Worm (Caenorhabditis elegans) whole organism, young adult: ENCODE data around the gene daf-42.
A peak's percentile ranks its signal among the peaks of the same experiment; 100 is the strongest.

Source experiments
- B0261.1 ChIP-seq: sonication (generic microtip); optimal IDR thresholded peaks from 2 replicates; lab custom pipeline; 2016; ENCODE audit warnings: mild to moderate bottlenecking, missing genetic modification characterization, moderate library complexity, missing compliant biosample characterization
- C06A6.2 ChIP-seq: fragments of 200-800 bp; sonication (Bioruptor generic); conservative IDR thresholded peaks from 2 replicates; pipeline ENCODE4 v1.3.6; 2022; ENCODE audit warnings: missing genetic modification characterization, missing compliant biosample characterization
- D2030.7 ChIP-seq: fragments of 200-800 bp; sonication (Bioruptor generic); IDR thresholded peaks from 2 replicates; pipeline ENCODE4 v1.3.6; 2022; ENCODE audit warnings: missing genetic modification reagents, missing genetic modification characterization, missing compliant biosample characterization
- F33H1.4 ChIP-seq: fragments of 200-800 bp; sonication (Bioruptor generic); IDR thresholded peaks from 2 replicates; pipeline ENCODE4 v1.3.6; 2022; ENCODE audit warnings: missing genetic modification reagents, missing genetic modification characterization, missing compliant biosample characterization
- F49E8.2 ChIP-seq: sonication (generic microtip); optimal IDR thresholded peaks from 3 replicates; lab custom pipeline; 2017; ENCODE audit warnings: missing genetic modification characterization, mild to moderate bottlenecking, missing compliant biosample characterization, antibody characterized with exemption, moderate library complexity; ENCODE audit not compliant: insufficient read depth
- F57C9.4 ChIP-seq: sonication (generic microtip); optimal IDR thresholded peaks from 2 replicates; lab custom pipeline; 2017; ENCODE audit warnings: mild to moderate bottlenecking, missing genetic modification characterization, missing compliant biosample characterization
- Y56A3A.18 ChIP-seq: fragments of 200-800 bp; sonication (Bioruptor generic); IDR thresholded peaks from 2 replicates; pipeline ENCODE4 v1.3.6; 2022; ENCODE audit warnings: missing genetic modification reagents, missing genetic modification characterization, missing compliant biosample characterization
- Y79H2A.3 ChIP-seq: fragments of 200-800 bp; sonication (Bioruptor generic); conservative IDR thresholded peaks from 2 replicates; pipeline ENCODE4 v1.3.6; 2022; ENCODE audit warnings: missing genetic modification reagents, missing genetic modification characterization, missing compliant biosample characterization
- ama-1 ChIP-seq, 3 experiments: fragments of 150-350 bp in 1 of 3; sonication (generic microtip) in 2 of 3; optimal IDR thresholded peaks; 2 replicates each; lab custom pipeline; 2014 to 2018; ENCODE audit warnings: missing biosample characterization in 2 of 3, missing genetic modification characterization in 2 of 3, missing genetic modification reagents in 2 of 3
- athp-1 ChIP-seq: sonication (generic microtip); optimal IDR thresholded peaks from 2 replicates; lab custom pipeline; 2017; ENCODE audit warnings: mild to moderate bottlenecking, missing genetic modification characterization, missing compliant biosample characterization
- bed-1 ChIP-seq: fragments of 200-800 bp; sonication (Bioruptor generic); IDR thresholded peaks from 2 replicates; pipeline ENCODE4 v1.3.6; 2022; ENCODE audit warnings: missing genetic modification reagents, missing genetic modification characterization, missing compliant biosample characterization
- ccch-3 ChIP-seq: fragments of 200-800 bp; sonication (Bioruptor generic); optimal IDR thresholded peaks from 2 replicates; lab custom pipeline; 2018; ENCODE audit warnings: mild to moderate bottlenecking, missing genetic modification characterization, missing compliant biosample characterization
- chd-7 ChIP-seq: sonication (generic microtip); optimal IDR thresholded peaks from 2 replicates; lab custom pipeline; 2016; ENCODE audit warnings: mild to moderate bottlenecking, missing genetic modification characterization, moderate library complexity, missing compliant biosample characterization
- dox-1 ChIP-seq: fragments of 200-800 bp; sonication (Bioruptor generic); IDR thresholded peaks from 2 replicates; pipeline ENCODE4 v1.3.6; 2022; ENCODE audit warnings: missing genetic modification reagents, missing genetic modification characterization, missing compliant biosample characterization
- egrh-3 ChIP-seq: fragments of 200-800 bp; sonication (Bioruptor generic); IDR thresholded peaks from 2 replicates; pipeline ENCODE4 v1.3.6; 2022; ENCODE audit warnings: missing genetic modification reagents, missing genetic modification characterization, missing compliant biosample characterization
- ekl-4 ChIP-seq: fragments of 200-800 bp; sonication (Bioruptor generic); IDR thresholded peaks from 2 replicates; pipeline ENCODE4 v1.3.6; 2022; ENCODE audit warnings: missing genetic modification reagents, missing genetic modification characterization, missing compliant biosample characterization
- hlh-12 ChIP-seq: sonication (generic microtip); optimal IDR thresholded peaks from 2 replicates; lab custom pipeline; 2016; ENCODE audit warnings: missing genetic modification characterization, missing compliant biosample characterization
- hrde-1 ChIP-seq: sonication (generic microtip); optimal IDR thresholded peaks from 2 replicates; lab custom pipeline; 2016; ENCODE audit warnings: missing genetic modification characterization, mild to moderate bottlenecking, missing compliant biosample characterization, moderate library complexity, missing genotype, missing genetic modification reagents, borderline replicate concordance
- hsf-1 ChIP-seq: fragments of 200-800 bp; sonication (Bioruptor generic); IDR thresholded peaks from 2 replicates; pipeline ENCODE4 v1.3.6; 2022; ENCODE audit warnings: missing genetic modification reagents, missing genetic modification characterization, missing compliant biosample characterization
- lin-54 ChIP-seq: fragments of 200-800 bp; sonication (Bioruptor generic); optimal IDR thresholded peaks from 2 replicates; lab custom pipeline; 2018; ENCODE audit warnings: mild to moderate bottlenecking, missing genetic modification characterization, missing compliant biosample characterization
- mes-4 ChIP-seq: sonication (generic microtip); optimal IDR thresholded peaks from 2 replicates; lab custom pipeline; 2016; ENCODE audit warnings: missing genotype, missing genetic modification characterization, missing compliant biosample characterization
- nfya-2 ChIP-seq: fragments of 200-800 bp; sonication (Bioruptor generic); IDR thresholded peaks from 2 replicates; pipeline ENCODE4 v1.3.6; 2022; ENCODE audit warnings: missing genetic modification reagents, missing genetic modification characterization, missing compliant biosample characterization
- nfyb-1 ChIP-seq: fragments of 200-800 bp; sonication (Bioruptor generic); IDR thresholded peaks from 2 replicates; pipeline ENCODE4 v1.3.6; 2022; ENCODE audit warnings: missing genetic modification reagents, missing genetic modification characterization, missing compliant biosample characterization
- nhr-80 ChIP-seq: sonication (generic microtip); optimal IDR thresholded peaks from 2 replicates; lab custom pipeline; 2016; ENCODE audit warnings: missing genetic modification characterization, missing compliant biosample characterization
- pha-4 ChIP-seq: fragments of 150-350 bp; sonication (generic microtip); optimal IDR thresholded peaks from 2 replicates; lab custom pipeline; 2014; ENCODE audit warnings: missing biosample characterization, missing genetic modification reagents, missing genetic modification characterization
- snpc-1.1 ChIP-seq: sonication (generic microtip); optimal IDR thresholded peaks from 2 replicates; lab custom pipeline; 2017; ENCODE audit warnings: missing genetic modification characterization, mild to moderate bottlenecking, missing compliant biosample characterization, antibody characterized with exemption, moderate library complexity, missing genotype, missing genetic modification reagents; ENCODE audit not compliant: insufficient read depth
- snpc-4 ChIP-seq, 5 experiments: fragments of 150-350 bp in 1 of 5; sonication (generic microtip) in 4 of 5; optimal IDR thresholded peaks; 2 replicates each; lab custom pipeline; 2014 to 2018; ENCODE audit warnings: missing genetic modification characterization in 5 of 5, missing biosample characterization in 3 of 5, antibody characterized with exemption in 2 of 5, mild to moderate bottlenecking in 2 of 5, missing compliant biosample characterization in 2 of 5, missing genotype in 2 of 5, moderate library complexity in 2 of 5, missing genetic modification reagents in 1 of 5
- sptf-2 ChIP-seq: fragments of 200-800 bp; sonication (Bioruptor generic); optimal IDR thresholded peaks from 2 replicates; lab custom pipeline; 2018; ENCODE audit warnings: mild to moderate bottlenecking, missing genetic modification characterization, missing compliant biosample characterization
- unc-130 ChIP-seq: sonication (generic microtip); optimal IDR thresholded peaks from 2 replicates; lab custom pipeline; 2016; ENCODE audit warnings: missing genetic modification reagents, missing genetic modification characterization, missing compliant biosample characterization
- zfh-2 ChIP-seq: fragments of 200-800 bp; sonication (Bioruptor generic); conservative IDR thresholded peaks from 2 replicates; pipeline ENCODE4 v1.3.6; 2022; ENCODE audit warnings: missing genetic modification reagents, missing genetic modification characterization, missing compliant biosample characterization
- zim-3 ChIP-seq: sonication (generic microtip); optimal IDR thresholded peaks from 2 replicates; lab custom pipeline; 2017; ENCODE audit warnings: mild to moderate bottlenecking, missing genetic modification characterization, moderate library complexity, missing compliant biosample characterization
- ztf-18 ChIP-seq: sonication (generic microtip); optimal IDR thresholded peaks from 2 replicates; lab custom pipeline; 2016; ENCODE audit warnings: missing genotype, mild to moderate bottlenecking, missing genetic modification characterization, missing compliant biosample characterization
- ztf-25 ChIP-seq: fragments of 200-800 bp; sonication (Bioruptor generic); IDR thresholded peaks from 2 replicates; pipeline ENCODE4 v1.3.6; 2022; ENCODE audit warnings: missing genetic modification reagents, missing genetic modification characterization, missing compliant biosample characterization
- ztf-28 ChIP-seq: fragments of 200-800 bp; sonication (Bioruptor generic); IDR thresholded peaks from 2 replicates; pipeline ENCODE4 v1.3.6; 2022; ENCODE audit warnings: missing genetic modification reagents, missing genetic modification characterization, missing compliant biosample characterization

daf-42 gene

ce11 chrIV:7312620-7313194 is 33.9 kb downstream of the daf-42 start (continued):
- TF ChIP-seq hrde-1 (tag; lab: Kevin White, UChicago) (peak; percentile 50), nhr-80 (tag; lab: Kevin White, UChicago) (no peak), nfyb-1 (GFP tag; lab: Robert Waterston, UW) (0 out of 2 replicates have a peak, but pooled peaks have one; percentile 28), ccch-3 (GFP tag; lab: Kevin White, UChicago) (no peak), F33H1.4 (GFP tag; lab: Robert Waterston, UW) (peak; percentile 40), snpc-1.1 (tag; lab: Kevin White, UChicago) (peak; percentile 18), mes-4 (no peak), lin-54 (GFP tag; lab: Kevin White, UChicago) (peak; percentile 50), ekl-4 (GFP tag; lab: Robert Waterston, UW) (peak; percentile 71; the same call in 1 of the 2 replicates), Y56A3A.18 (GFP tag; lab: Robert Waterston, UW) (no peak), zfh-2 (GFP tag; lab: Robert Waterston, UW) (no peak), F57C9.4 (tag; lab: Kevin White, UChicago) (no peak), ama-1 (optimal IDR thresholded peaks at IDR 0.05; lab: Kevin White, UChicago) (no peak), ama-1 (GFP tag; optimal IDR thresholded peaks at IDR 0.05; lab: Kevin White, UChicago) (peak in 1 of 2 experiments; percentile 58), chd-7 (tag; lab: Kevin White, UChicago) (no peak), snpc-4 (GFP tag; optimal IDR thresholded peaks at IDR 0.05; lab: Kevin White, UChicago) (no peak), snpc-4 (tag; optimal IDR thresholded peaks at IDR 0.05; lab: Kevin White, UChicago) (peak in 1 of 4 experiments; percentile 57), dox-1 (GFP tag; lab: Robert Waterston, UW) (no peak), D2030.7 (GFP tag; lab: Robert Waterston, UW) (no peak), Y79H2A.3 (GFP tag; lab: Robert Waterston, UW) (no peak)

- TF ChIP-seq sptf-2 (no peak), pha-4 (tag; lab: Kevin White, UChicago) (no peak), zim-3 (tag; lab: Kevin White, UChicago) (no peak), B0261.1 (tag; lab: Kevin White, UChicago) (no peak), bed-1 (no peak), ztf-25 (GFP tag; lab: Robert Waterston, UW) (no peak), unc-130 (GFP tag; lab: Kevin White, UChicago) (no peak), C06A6.2 (no peak), ztf-18 (tag; lab: Kevin White, UChicago) (no peak), hsf-1 (GFP tag; lab: Robert Waterston, UW) (no peak), athp-1 (tag; lab: Kevin White, UChicago) (no peak), hlh-12 (tag; lab: Kevin White, UChicago) (no peak), nfya-2 (no peak)
These were observed 35.8 kb downstream of the daf-42 start for ce11 chrIV:7310842-7311241.

- TF ChIP-seq ztf-28 (0 out of 2 replicates have a peak, but pooled peaks have one; percentile 12), F49E8.2 (tag; lab: Kevin White, UChicago) (no peak), egrh-3 (peak; percentile 53; the same call in 1 of the 2 replicates)
These were observed 36.2 kb downstream of the daf-42 start, which contains the start of gene grl-4 for ce11 chrIV:7310410-7310809. TSS of gene grl-4 (minus strand) at chrIV:7310760.
